Worm (Caenorhabditis elegans) whole organism, L4/young adult: ENCODE measurements around the gene C44H4.4.

Experiments used
- W03F9.2 ChIP-seq: fragments of 150-350 bp; optimal IDR thresholded peaks from 2 replicates; lab custom pipeline; 2014; ENCODE audit warnings: missing biosample characterization, missing genetic modification characterization
- dao-5 ChIP-seq: sonication (generic microtip); optimal IDR thresholded peaks from 2 replicates; lab custom pipeline; 2016; ENCODE audit warnings: missing genotype, missing genetic modification characterization, moderate library complexity, missing compliant biosample characterization
- him-1 ChIP-seq: sonication (generic microtip); optimal IDR thresholded peaks from 2 replicates; lab custom pipeline; 2016; ENCODE audit warnings: missing genotype, missing genetic modification reagents, missing genetic modification characterization, missing compliant biosample characterization

DNA sequence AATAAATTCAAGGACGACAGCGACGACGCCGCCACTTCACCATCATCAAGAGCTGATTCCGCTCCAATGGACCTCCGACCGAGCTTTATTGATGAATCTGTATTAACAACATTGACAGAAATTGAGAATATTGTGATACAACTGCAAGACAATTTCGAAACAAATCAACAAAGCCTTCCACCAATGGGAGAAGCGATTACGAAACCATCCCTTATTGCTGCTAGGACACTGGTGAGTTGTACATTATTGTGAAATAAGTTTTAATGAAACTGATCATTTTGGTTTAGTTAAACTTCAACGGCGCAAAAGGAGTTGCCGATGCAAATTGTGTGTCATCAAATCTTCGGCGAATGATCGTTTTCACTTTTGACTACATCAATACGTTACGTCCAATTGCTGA, 29.8 kb downstream of the C44H4.4 start:
- TF ChIP-seq him-1 = no peak
- TF ChIP-seq W03F9.2 = no peak
- no peak for TF ChIP-seq dao-5 (tag; lab: Kevin White, UChicago)
